Worm (Caenorhabditis elegans) whole organism, L1 larva: ENCODE data around the gene srw-142.

Experiments
- aly-2 ChIP-seq: fragments of 150-350 bp; optimal IDR thresholded peaks from 2 replicates; lab custom pipeline; 2014; ENCODE audit warnings: missing biosample characterization, missing genetic modification characterization
- elt-3 ChIP-seq, 6 experiments: fragments of 150-350 bp in 1 of 6; sonication (generic microtip); optimal IDR thresholded peaks; 2 replicates each; lab custom pipeline; 2017 to 2018; ENCODE audit warnings: missing biosample characterization in 6 of 6, missing genetic modification characterization in 6 of 6, inconsistent platforms in 1 of 6
- jun-1 ChIP-seq: fragments of 150-350 bp; optimal IDR thresholded peaks from 2 replicates; lab custom pipeline; 2014; ENCODE audit warnings: missing biosample characterization, missing genetic modification reagents, missing genetic modification characterization
- nhr-85 ChIP-seq: sonication (generic microtip); peaks from one replicate; lab custom pipeline; 2016; ENCODE audit warnings: missing genetic modification characterization, inconsistent platforms, missing compliant biosample characterization

Gene srw-142

DNA sequence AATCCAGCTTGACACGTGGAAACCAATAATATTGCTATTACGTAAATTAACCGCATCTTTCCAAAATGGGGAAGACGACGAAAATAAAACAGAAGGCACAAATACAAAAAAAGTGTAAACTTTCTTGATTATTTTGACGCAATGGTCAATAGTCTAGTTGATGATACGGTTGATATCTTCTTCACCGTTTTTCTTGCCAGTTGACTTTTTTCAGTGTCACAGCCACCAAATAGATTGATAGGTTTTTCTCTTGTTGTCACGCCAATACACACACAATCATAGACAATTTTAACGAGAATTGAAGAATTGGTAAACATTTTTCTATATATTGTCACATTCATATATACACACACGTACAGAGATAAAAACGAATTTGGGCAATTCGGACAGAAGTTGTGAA, 48.6 kb downstream of the srw-142 start, which contains the start of gene zmp-3:
Gene zmp-3, minus strand, starts transcription at position 101 of the 400 bp plus-strand sequence.
- TF ChIP-seq aly-2 (tag; lab: Kevin White, UChicago): no peak
- TF ChIP-seq jun-1 (tag; lab: Kevin White, UChicago): no peak
- peak; percentile 60 for TF ChIP-seq nhr-85
- TF ChIP-seq elt-3 (tag; optimal IDR thresholded peaks at IDR 0.05; lab: Kevin White, UChicago): peak in 1 of 6 experiments; percentile 42
- TF ChIP-seq, all 84 proteins: peak for 2
